Fruit fly (Drosophila melanogaster) whole organism, larva: Measurements from ENCODE around the gene CG42716.

Experiments
- noc ChIP-seq: fragments of 200-800 bp; sonication (Bioruptor generic); optimal IDR thresholded peaks from 3 replicates; lab custom pipeline; 2019; ENCODE audit warnings: missing biosample characterization, mild to moderate bottlenecking, missing genetic modification characterization, moderate library complexity

CG42716 gene

dm6 chr3L:16027163-16027633, 6.4 kb upstream of the CG42716 start:
- no peak for TF ChIP-seq noc (tag; lab: Kevin White, UChicago)

- TF ChIP-seq noc (tag; lab: Kevin White, UChicago), result no peak
These were observed 4.7 kb upstream of the CG42716 start for dm6 chr3L:16028924-16029323.

- TF ChIP-seq noc (tag; lab: Kevin White, UChicago), result no peak
These were observed 646 bp downstream of the CG42716 start, which contains the start of gene CG42538 for dm6 chr3L:16034224-16034623. CG42538 (plus strand) TSS chr3L:16034524.

- TF ChIP-seq noc (tag; lab: Kevin White, UChicago), result no peak
These were observed 1.6 kb downstream of the CG42716 start, which contains the start of gene CG5895 for dm6 chr3L:16035185-16035584. CG5895 (plus strand) TSS chr3L:16035485.

DNA sequence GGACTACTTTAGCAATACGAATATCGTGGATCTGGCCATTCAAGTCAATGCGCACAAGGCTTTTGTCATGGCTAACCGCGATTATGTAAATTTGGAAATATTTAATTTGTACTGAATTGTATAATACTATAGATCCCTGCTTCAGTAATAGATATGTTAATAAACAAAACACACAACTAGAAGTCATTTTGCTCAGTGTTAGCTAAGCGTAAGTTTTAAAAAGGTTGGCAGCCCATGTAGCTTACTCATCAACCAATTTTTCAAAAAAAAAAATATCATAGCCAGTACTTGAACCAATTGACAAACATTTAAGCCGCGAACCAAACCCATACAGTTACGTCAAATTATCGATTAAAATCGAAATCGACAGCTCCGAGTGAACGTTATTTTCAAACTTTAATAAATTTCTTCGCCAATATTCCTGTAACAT, 3.5 kb downstream of the CG42716 start:
- no peak for TF ChIP-seq noc (tag; lab: Kevin White, UChicago)

DNA sequence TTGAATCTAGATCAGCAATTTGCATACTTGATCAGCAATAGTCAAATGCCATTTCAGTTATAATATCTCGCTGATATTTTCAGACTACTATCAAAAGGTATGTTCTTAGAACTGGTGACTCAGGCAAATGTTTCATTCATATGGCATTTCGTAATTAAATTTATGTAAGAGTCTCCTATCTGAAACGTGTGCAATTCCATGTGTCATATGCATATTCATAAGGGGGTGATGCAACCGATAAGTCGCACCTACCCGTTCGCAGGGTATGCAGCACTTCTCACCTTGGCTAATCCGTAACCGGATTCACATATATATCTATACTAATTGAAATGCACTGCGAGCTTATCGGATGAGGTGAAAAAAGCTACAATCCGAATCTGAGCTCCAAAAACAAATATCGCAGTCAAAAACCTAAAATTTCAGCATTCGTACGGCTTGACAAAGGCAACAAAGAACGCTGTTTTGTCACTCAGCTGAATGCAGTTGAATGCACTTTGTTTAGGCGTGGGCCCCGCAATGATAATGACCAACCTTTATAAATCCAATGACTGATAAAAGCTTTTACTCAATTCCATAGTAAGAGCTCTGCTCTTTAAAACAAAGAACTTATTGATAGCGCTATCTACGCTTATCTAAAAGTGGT, 4.2 kb downstream of the CG42716 start:
- TF ChIP-seq noc (tag; lab: Kevin White, UChicago), result no peak

- no peak for TF ChIP-seq noc (tag; lab: Kevin White, UChicago)
These were observed 5.5 kb downstream of the CG42716 start for dm6 chr3L:16039063-16039462.

dm6 chr3L:16040389-16040788, 6.8 kb downstream of the CG42716 start:
- TF ChIP-seq noc (tag; lab: Kevin White, UChicago), result no peak

- TF ChIP-seq noc (tag; lab: Kevin White, UChicago), result no peak
These were observed 7.9 kb downstream of the CG42716 start for dm6 chr3L:16041260-16042079.

- TF ChIP-seq noc (tag; lab: Kevin White, UChicago), result no peak
These were observed 8.4 kb downstream of the CG42716 start for dm6 chr3L:16042080-16042344.

- TF ChIP-seq noc (tag; lab: Kevin White, UChicago), result no peak
These were observed 9.1 kb downstream of the CG42716 start for dm6 chr3L:16042640-16043039.

DNA sequence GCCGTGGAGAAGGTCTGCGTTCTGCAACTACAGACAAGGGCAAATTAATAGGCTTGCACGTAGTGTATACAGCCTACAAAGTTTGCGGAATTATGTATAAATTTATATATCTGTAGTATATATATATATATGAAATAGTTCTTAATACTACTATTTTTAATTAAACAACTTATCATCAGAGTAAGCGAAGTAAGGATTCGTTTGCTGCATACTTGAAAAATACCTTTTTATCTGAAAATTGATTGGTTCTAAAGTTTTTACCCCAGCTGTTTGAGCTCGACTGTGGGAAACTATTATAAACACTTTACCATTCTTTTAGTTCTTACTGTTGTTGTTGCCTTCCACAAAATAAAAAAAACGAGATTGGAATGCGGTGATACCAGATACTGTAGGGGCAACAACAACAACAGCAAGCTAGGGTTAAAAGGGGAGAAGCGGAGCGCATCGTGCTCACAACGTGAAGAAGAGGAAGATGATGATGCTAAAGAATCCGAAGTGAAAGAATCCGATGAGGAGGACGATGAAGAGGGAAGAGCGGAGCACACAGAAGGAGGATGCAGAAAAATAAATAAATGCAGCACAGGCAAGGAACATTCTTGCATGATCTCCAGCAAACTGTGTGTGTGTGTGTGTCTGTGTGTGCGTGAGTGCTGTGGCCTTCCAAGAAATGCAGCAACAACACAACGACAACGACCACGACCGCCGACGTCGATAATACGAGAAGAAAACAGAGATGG, 9.6 kb downstream of the CG42716 start:
- TF ChIP-seq noc (tag; lab: Kevin White, UChicago), result no peak

dm6 chr3L:16043782-16044352, 10.3 kb downstream of the CG42716 start:
- no peak for TF ChIP-seq noc (tag; lab: Kevin White, UChicago)

DNA sequence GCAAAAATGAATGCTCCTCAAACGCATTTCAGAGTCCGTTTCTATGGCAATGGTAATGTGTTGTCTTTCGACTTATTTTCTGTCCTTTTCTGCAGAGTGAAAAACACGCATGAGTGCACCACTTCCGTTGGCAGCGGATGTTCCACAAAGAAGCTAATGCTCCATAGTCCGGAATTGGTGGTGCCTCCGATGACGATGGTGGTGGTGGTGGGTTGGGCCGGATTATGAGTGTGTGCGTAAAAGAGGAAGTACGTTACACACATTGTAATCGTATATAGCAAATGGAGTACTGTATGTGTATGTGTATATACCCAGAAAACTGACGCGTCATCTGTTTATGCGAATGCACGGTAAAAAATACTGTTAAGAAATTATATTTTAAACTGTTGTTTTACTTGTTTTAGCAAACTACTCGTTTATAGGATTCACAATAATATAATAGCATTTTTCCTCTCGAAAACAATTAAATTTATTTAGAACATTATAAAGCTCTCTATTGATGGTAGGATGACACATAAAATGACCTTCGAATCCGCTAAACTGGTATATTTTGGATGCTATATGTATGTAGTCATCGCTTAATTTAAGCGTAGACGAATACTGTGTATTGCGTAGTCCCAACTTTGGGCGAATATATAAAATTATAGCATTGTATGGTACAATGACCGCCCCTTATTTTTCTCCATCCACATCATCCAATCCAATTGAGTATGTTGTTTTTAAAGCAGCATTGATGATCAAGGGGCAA, 11.7 kb downstream of the CG42716 start:
- TF ChIP-seq noc (tag; lab: Kevin White, UChicago), result no peak

DNA sequence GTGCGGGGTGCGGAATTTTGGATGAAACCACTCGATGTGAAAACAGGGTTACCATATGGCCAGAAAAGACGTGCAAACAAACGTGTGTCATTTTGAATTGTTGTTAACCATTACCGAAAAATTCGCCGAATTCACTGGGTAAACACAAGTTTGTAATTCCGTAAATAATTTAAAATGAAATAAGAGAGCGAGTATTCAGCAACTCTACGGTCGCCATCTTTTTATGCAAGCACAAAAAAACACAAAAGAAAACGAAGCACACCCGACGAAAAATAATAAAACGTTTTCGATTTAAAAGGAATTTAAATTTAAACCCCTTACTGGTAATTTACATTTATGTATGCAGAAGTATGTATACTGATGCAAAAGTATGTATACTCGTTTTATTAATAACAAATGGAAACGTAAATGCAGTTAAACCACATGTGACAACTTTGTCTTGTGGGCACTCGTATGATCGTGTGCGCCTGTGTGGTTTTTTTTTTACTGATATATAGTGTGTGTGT, 12.3 kb downstream of the CG42716 start:
- TF ChIP-seq noc (tag; lab: Kevin White, UChicago), result peak; percentile 97
